Worm (Caenorhabditis elegans): ENCODE measurements around the gene Y44A6D.3.

- TF ChIP-seq hlh-13 (GFP tag; optimal IDR thresholded peaks at IDR 0.05) (no peak), rnt-1 (tag; optimal IDR thresholded peaks at IDR 0.05) (no peak), nhr-11 (tag; optimal IDR thresholded peaks at IDR 0.05) (no peak), dmd-4 (tag; optimal IDR thresholded peaks at IDR 0.05; ENCODE audit: borderline replicate concordance) (no peak), eyg-1 (tag; optimal IDR thresholded peaks at IDR 0.05) (no peak), ahr-1 (tag; optimal IDR thresholded peaks at IDR 0.05) (no peak), ama-1 (optimal IDR thresholded peaks at IDR 0.05) (no peak), fkh-10 (GFP tag; optimal IDR thresholded peaks at IDR 0.05) (no peak), pqm-1 (tag; optimal IDR thresholded peaks at IDR 0.05) (no peak)
These were observed 46.9 kb downstream of the Y44A6D.3 start for ce11 chrV:20745278-20745677.
